Worm (Caenorhabditis elegans): ENCODE results near the gene spdl-1.

ce11 chrII:7763569-7763968, 17.8 kb upstream of the spdl-1 start, which contains the start of gene B0228.9:
- TF ChIP-seq ztf-6 (GFP tag; IDR thresholded peaks at IDR 0.05) (no peak), ccch-3 (GFP tag; optimal IDR thresholded peaks at IDR 0.05) (no peak), attf-6 (GFP tag; IDR thresholded peaks at IDR 0.05) (no peak), ztf-28 (GFP tag; IDR thresholded peaks at IDR 0.05) (no peak), ama-1 (optimal IDR thresholded peaks at IDR 0.05) (no peak), ama-1 (GFP tag; optimal IDR thresholded peaks at IDR 0.05) (no peak), unc-130 (GFP tag; optimal IDR thresholded peaks at IDR 0.05) (no peak)
